Worm (Caenorhabditis elegans): Measurements from ENCODE around the gene mltn-13.

The mltn-13 gene

ce11 chrX:4462390-4462789, 14.2 kb upstream of the mltn-13 start, which contains the start of gene atg-16.1:
Gene atg-16.1 (minus strand): TSS chrX:4462465.
- TF ChIP-seq fos-1 (tag; optimal IDR thresholded peaks at IDR 0.05): peak; percentile 40
- peak; percentile 60 for TF ChIP-seq nhr-129 (tag; optimal IDR thresholded peaks at IDR 0.05)
- TF ChIP-seq ceh-82 (tag; optimal IDR thresholded peaks at IDR 0.05): no peak
- no peak for TF ChIP-seq egl-27 (tag; optimal IDR thresholded peaks at IDR 0.05)
- no peak for TF ChIP-seq skn-1 (tag; optimal IDR thresholded peaks at IDR 0.05)
- peak; percentile 14 for TF ChIP-seq gmeb-1 (tag; optimal IDR thresholded peaks at IDR 0.05)
- TF ChIP-seq nhr-11 (tag; optimal IDR thresholded peaks at IDR 0.05): no peak
- TF ChIP-seq F13H6.1 (tag; optimal IDR thresholded peaks at IDR 0.05): peak; percentile 43
- TF ChIP-seq ztf-11 (tag; optimal IDR thresholded peaks at IDR 0.05): no peak
- TF ChIP-seq unc-39 (tag; optimal IDR thresholded peaks at IDR 0.05): no peak
- no peak for TF ChIP-seq nhr-6 (tag; optimal IDR thresholded peaks at IDR 0.05)
- TF ChIP-seq sma-9 (GFP tag; optimal IDR thresholded peaks at IDR 0.05): peak; percentile 44
- no peak for TF ChIP-seq sma-9 (tag; optimal IDR thresholded peaks at IDR 0.05)
- peak; percentile 38 for TF ChIP-seq lin-13 (GFP tag; optimal IDR thresholded peaks at IDR 0.05)
- TF ChIP-seq C34F6.9 (tag; optimal IDR thresholded peaks at IDR 0.05): peak; percentile 79
- peak in 1 of 2 experiments; percentile 75 for TF ChIP-seq lsy-2 (tag; optimal IDR thresholded peaks at IDR 0.05)
- no peak for TF ChIP-seq elt-1 (tag; optimal IDR thresholded peaks at IDR 0.05)
- peak; percentile 67 for TF ChIP-seq crh-2 (tag; optimal IDR thresholded peaks at IDR 0.05)
- TF ChIP-seq ztf-1 (GFP tag; conservative IDR thresholded peaks at IDR 0.05): no peak
- TF ChIP-seq nhr-21 (tag; optimal IDR thresholded peaks at IDR 0.05): peak; percentile 20
- TF ChIP-seq lin-39 (tag; optimal IDR thresholded peaks at IDR 0.05): no peak
- no peak for TF ChIP-seq ama-1 (optimal IDR thresholded peaks at IDR 0.05)
- no peak for TF ChIP-seq aly-2 (tag; optimal IDR thresholded peaks at IDR 0.05)
- peak; percentile 58 for TF ChIP-seq nhr-25 (tag; optimal IDR thresholded peaks at IDR 0.05)
- TF ChIP-seq unc-55 (GFP tag; optimal IDR thresholded peaks at IDR 0.05): peak; percentile 65
- peak; percentile 24 for TF ChIP-seq sma-3 (GFP tag; optimal IDR thresholded peaks at IDR 0.05)
- no peak for TF ChIP-seq peb-1 (tag; optimal IDR thresholded peaks at IDR 0.05)
- no peak for TF ChIP-seq elt-3 (tag; optimal IDR thresholded peaks at IDR 0.05)
- TF ChIP-seq snpc-4 (tag; optimal IDR thresholded peaks at IDR 0.05): peak; percentile 13
- TF ChIP-seq alr-1 (tag; optimal IDR thresholded peaks at IDR 0.05): no peak

ce11 chrX:4457853-4458322, 9.7 kb upstream of the mltn-13 start, which contains the start of gene aps-2:
Gene aps-2 (plus strand): TSS chrX:4458272.
- TF ChIP-seq gmeb-1 (tag; optimal IDR thresholded peaks at IDR 0.05): no peak
- TF ChIP-seq mab-5 (tag; optimal IDR thresholded peaks at IDR 0.05): peak; percentile 49
- no peak for TF ChIP-seq zag-1 (tag; optimal IDR thresholded peaks at IDR 0.05)
- TF ChIP-seq peb-1 (tag; optimal IDR thresholded peaks at IDR 0.05): no peak
- no peak for TF ChIP-seq aly-2 (tag; optimal IDR thresholded peaks at IDR 0.05)
- no peak for TF ChIP-seq unc-39 (tag; optimal IDR thresholded peaks at IDR 0.05)
- peak; percentile 4 for TF ChIP-seq ceh-16 (tag; optimal IDR thresholded peaks at IDR 0.05)
- TF ChIP-seq ztf-1 (GFP tag; conservative IDR thresholded peaks at IDR 0.05): no peak
- peak; percentile 68 for TF ChIP-seq crh-2 (tag; optimal IDR thresholded peaks at IDR 0.05)
- TF ChIP-seq egl-27 (tag; optimal IDR thresholded peaks at IDR 0.05): no peak
- TF ChIP-seq sem-4 (tag; optimal IDR thresholded peaks at IDR 0.05): no peak
- no peak for TF ChIP-seq nhr-12 (tag; optimal IDR thresholded peaks at IDR 0.05)
- TF ChIP-seq nhr-21 (tag; optimal IDR thresholded peaks at IDR 0.05): peak; percentile 25
- no peak for TF ChIP-seq lin-39 (tag; optimal IDR thresholded peaks at IDR 0.05)
- TF ChIP-seq nhr-237 (tag; optimal IDR thresholded peaks at IDR 0.05): no peak
- peak in 1 of 2 experiments; percentile 49 for TF ChIP-seq lsy-2 (tag; optimal IDR thresholded peaks at IDR 0.05)
- TF ChIP-seq nhr-129 (tag; optimal IDR thresholded peaks at IDR 0.05): peak; percentile 65
- no peak for TF ChIP-seq ztf-11 (tag; optimal IDR thresholded peaks at IDR 0.05)
- TF ChIP-seq mdl-1 (tag; optimal IDR thresholded peaks at IDR 0.05): peak; percentile 1 to 3
- peak; percentile 35 for TF ChIP-seq fos-1 (tag; optimal IDR thresholded peaks at IDR 0.05)
- TF ChIP-seq lin-11 (tag; optimal IDR thresholded peaks at IDR 0.05): peak; percentile 74
- peak; percentile 86 for TF ChIP-seq unc-55 (GFP tag; optimal IDR thresholded peaks at IDR 0.05)
- no peak for TF ChIP-seq blmp-1 (tag; optimal IDR thresholded peaks at IDR 0.05; ENCODE audit: insufficient read depth)
- TF ChIP-seq mbf-1 (tag; optimal IDR thresholded peaks at IDR 0.05): no peak
- peak; percentile 56 for TF ChIP-seq C34F6.9 (tag; optimal IDR thresholded peaks at IDR 0.05)
- peak; percentile 18 for TF ChIP-seq ceh-82 (tag; optimal IDR thresholded peaks at IDR 0.05)
- TF ChIP-seq nhr-10 (tag; optimal IDR thresholded peaks at IDR 0.05): no peak
- no peak for TF ChIP-seq Y55F3AM.14 (GFP tag; optimal IDR thresholded peaks at IDR 0.05)
- TF ChIP-seq sma-9 (GFP tag; optimal IDR thresholded peaks at IDR 0.05): peak; percentile 53
- no peak for TF ChIP-seq sma-9 (tag; optimal IDR thresholded peaks at IDR 0.05)
- TF ChIP-seq ama-1 (optimal IDR thresholded peaks at IDR 0.05): no peak
- peak; percentile 60 for TF ChIP-seq lin-13 (GFP tag; optimal IDR thresholded peaks at IDR 0.05)
- no peak for TF ChIP-seq nhr-11 (tag; optimal IDR thresholded peaks at IDR 0.05)
- TF ChIP-seq nhr-25 (tag; optimal IDR thresholded peaks at IDR 0.05): no peak
- TF ChIP-seq unc-62 (GFP tag; optimal IDR thresholded peaks at IDR 0.05): no peak
- TF ChIP-seq F13H6.1 (tag; optimal IDR thresholded peaks at IDR 0.05): peak; percentile 56
- no peak for TF ChIP-seq sma-3 (GFP tag; optimal IDR thresholded peaks at IDR 0.05)
- no peak for TF ChIP-seq alr-1 (tag; optimal IDR thresholded peaks at IDR 0.05)
- TF ChIP-seq skn-1 (tag; optimal IDR thresholded peaks at IDR 0.05): no peak
- TF ChIP-seq nhr-77 (tag; optimal IDR thresholded peaks at IDR 0.05): no peak
- TF ChIP-seq elt-3 (tag; optimal IDR thresholded peaks at IDR 0.05): no peak
- peak; percentile 37 for TF ChIP-seq R02D3.7 (tag; optimal IDR thresholded peaks at IDR 0.05)
- no peak for TF ChIP-seq ZK546.5 (tag; optimal IDR thresholded peaks at IDR 0.05)

All from whole organism, L2 larva.